Worm (Caenorhabditis elegans) whole organism, mixed stage, embryonic: ENCODE data around the gene glb-21.

Experiments used
- M03D4.4 ChIP-seq: sonication (generic microtip); optimal IDR thresholded peaks from 2 replicates; lab custom pipeline; 2017; ENCODE audit warnings: mild to moderate bottlenecking, missing genetic modification characterization, missing compliant biosample characterization
- bed-3 ChIP-seq: fragments of 200-800 bp; sonication (Bioruptor generic); optimal IDR thresholded peaks from 3 replicates; lab custom pipeline; 2018; ENCODE audit warnings: mild to moderate bottlenecking, missing genetic modification characterization, moderate library complexity, missing compliant biosample characterization
- blmp-1 ChIP-seq: fragments of 150-350 bp; optimal IDR thresholded peaks from 2 replicates; lab custom pipeline; 2014; ENCODE audit warnings: missing biosample characterization, missing genetic modification characterization
- ceh-39 ChIP-seq: fragments of 150-350 bp; optimal IDR thresholded peaks from 2 replicates; lab custom pipeline; 2014; ENCODE audit warnings: missing biosample characterization, missing genetic modification characterization
- ceh-43 ChIP-seq: fragments of 200-800 bp; sonication (Bioruptor generic); optimal IDR thresholded peaks from 2 replicates; lab custom pipeline; 2018; ENCODE audit warnings: mild to moderate bottlenecking, missing genetic modification characterization, moderate library complexity, missing compliant biosample characterization
- ceh-83 ChIP-seq: fragments of 200-800 bp; sonication (Bioruptor generic); optimal IDR thresholded peaks from 2 replicates; lab custom pipeline; 2018; ENCODE audit warnings: mild to moderate bottlenecking, missing genetic modification characterization, missing compliant biosample characterization
- ces-1 ChIP-seq: fragments of 150-350 bp; optimal IDR thresholded peaks from 2 replicates; lab custom pipeline; 2014; ENCODE audit warnings: missing biosample characterization, missing genetic modification reagents, missing genetic modification characterization
- cnd-1 ChIP-seq: fragments of 200-800 bp; sonication (Bioruptor generic); optimal IDR thresholded peaks from 2 replicates; lab custom pipeline; 2018; ENCODE audit warnings: mild to moderate bottlenecking, missing genetic modification characterization, missing compliant biosample characterization
- drap-1 ChIP-seq: fragments of 200-800 bp; sonication (Bioruptor generic); optimal IDR thresholded peaks from 3 replicates; lab custom pipeline; 2018; ENCODE audit warnings: mild to moderate bottlenecking, missing genetic modification characterization, missing compliant biosample characterization
- elt-1 ChIP-seq: sonication (generic microtip); optimal IDR thresholded peaks from 2 replicates; lab custom pipeline; 2017; ENCODE audit warnings: missing genetic modification characterization, mild to moderate bottlenecking, missing compliant biosample characterization, antibody characterized with exemption, moderate library complexity, borderline replicate concordance; ENCODE audit not compliant: insufficient read depth
- elt-3 ChIP-seq: fragments of 150-350 bp; optimal IDR thresholded peaks from 2 replicates; lab custom pipeline; 2014; ENCODE audit warnings: missing biosample characterization, missing genetic modification characterization
- flh-1 ChIP-seq: fragments of 200-800 bp; sonication (Bioruptor generic); optimal IDR thresholded peaks from 2 replicates; lab custom pipeline; 2018; ENCODE audit warnings: mild to moderate bottlenecking, missing genetic modification characterization, moderate library complexity, missing compliant biosample characterization
- ham-2 ChIP-seq: fragments of 200-800 bp; sonication (Bioruptor generic); optimal IDR thresholded peaks from 2 replicates; lab custom pipeline; 2018; ENCODE audit warnings: mild to moderate bottlenecking, missing genetic modification characterization, missing compliant biosample characterization
- hlh-1 ChIP-seq: fragments of 150-350 bp; optimal IDR thresholded peaks from 2 replicates; lab custom pipeline; 2014; ENCODE audit warnings: missing biosample characterization, missing genetic modification reagents, missing genetic modification characterization
- lin-13 ChIP-seq: fragments of 150-350 bp; optimal IDR thresholded peaks from 2 replicates; lab custom pipeline; 2014; ENCODE audit warnings: missing biosample characterization, missing genetic modification characterization
- lin-32 ChIP-seq: fragments of 200-800 bp; sonication (Bioruptor generic); optimal IDR thresholded peaks from 2 replicates; lab custom pipeline; 2018; ENCODE audit warnings: mild to moderate bottlenecking, missing genetic modification characterization, missing compliant biosample characterization
- lsy-2 ChIP-seq: fragments of 150-350 bp; optimal IDR thresholded peaks from 2 replicates; lab custom pipeline; 2014; ENCODE audit warnings: missing biosample characterization, missing genetic modification characterization
- mab-5 ChIP-seq: fragments of 150-350 bp; optimal IDR thresholded peaks from 2 replicates; lab custom pipeline; 2014; ENCODE audit warnings: missing biosample characterization, missing genetic modification characterization
- mep-1 ChIP-seq: fragments of 150-350 bp; optimal IDR thresholded peaks from 2 replicates; lab custom pipeline; 2017; ENCODE audit warnings: missing biosample characterization, missing genetic modification reagents, missing genetic modification characterization, inconsistent platforms
- mls-2 ChIP-seq: sonication (generic microtip); optimal IDR thresholded peaks from 2 replicates; lab custom pipeline; 2016; ENCODE audit warnings: mild to moderate bottlenecking, missing genetic modification characterization, moderate library complexity, missing compliant biosample characterization
- nhr-12 ChIP-seq: fragments of 150-350 bp; optimal IDR thresholded peaks from 2 replicates; lab custom pipeline; 2014; ENCODE audit warnings: missing biosample characterization, missing genetic modification characterization
- nhr-2 ChIP-seq: fragments of 150-350 bp; optimal IDR thresholded peaks from 2 replicates; lab custom pipeline; 2014; ENCODE audit warnings: missing biosample characterization, missing genetic modification characterization
- nhr-237 ChIP-seq: fragments of 150-350 bp; optimal IDR thresholded peaks from 2 replicates; lab custom pipeline; 2014; ENCODE audit warnings: missing biosample characterization, missing genetic modification characterization
- nhr-28 ChIP-seq: fragments of 150-350 bp; optimal IDR thresholded peaks from 2 replicates; lab custom pipeline; 2014; ENCODE audit warnings: missing biosample characterization, missing genetic modification characterization
- nhr-76 ChIP-seq: sonication (generic microtip); optimal IDR thresholded peaks from 2 replicates; lab custom pipeline; 2017; ENCODE audit warnings: missing biosample characterization, missing genetic modification characterization
- pha-4 ChIP-seq: fragments of 150-350 bp; optimal IDR thresholded peaks from 2 replicates; lab custom pipeline; 2018; ENCODE audit warnings: missing biosample characterization, missing genetic modification reagents, missing genetic modification characterization
- sem-2 ChIP-seq: fragments of 200-800 bp; sonication (Bioruptor generic); optimal IDR thresholded peaks from 2 replicates; lab custom pipeline; 2018; ENCODE audit warnings: mild to moderate bottlenecking, missing genetic modification characterization, missing compliant biosample characterization
- snpc-4 ChIP-seq: fragments of 150-350 bp; optimal IDR thresholded peaks from 2 replicates; lab custom pipeline; 2014; ENCODE audit warnings: missing biosample characterization, missing genetic modification characterization
- sptf-1 ChIP-seq: sonication (generic microtip); optimal IDR thresholded peaks from 2 replicates; lab custom pipeline; 2017; ENCODE audit warnings: mild to moderate bottlenecking, missing genetic modification characterization, moderate library complexity, missing compliant biosample characterization
- tbx-8 ChIP-seq: fragments of 200-800 bp; sonication (Bioruptor generic); optimal IDR thresholded peaks from 2 replicates; lab custom pipeline; 2018; ENCODE audit warnings: mild to moderate bottlenecking, missing genetic modification characterization, moderate library complexity, missing compliant biosample characterization
- unc-120 ChIP-seq: sonication (generic microtip); optimal IDR thresholded peaks from 2 replicates; lab custom pipeline; 2017; ENCODE audit warnings: missing genetic modification characterization, missing compliant biosample characterization; ENCODE audit not compliant: poor library complexity, severe bottlenecking
- unc-39 ChIP-seq: fragments of 150-350 bp; optimal IDR thresholded peaks from 2 replicates; lab custom pipeline; 2014; ENCODE audit warnings: missing biosample characterization, missing genetic modification characterization
- unc-62 ChIP-seq: fragments of 150-350 bp; optimal IDR thresholded peaks from 2 replicates; lab custom pipeline; 2014; ENCODE audit warnings: missing biosample characterization, missing genetic modification reagents, missing genetic modification characterization
- zip-8 ChIP-seq: fragments of 150-350 bp; optimal IDR thresholded peaks from 2 replicates; lab custom pipeline; 2014; ENCODE audit warnings: missing biosample characterization, missing genetic modification characterization
- ztf-11 ChIP-seq: fragments of 150-350 bp; optimal IDR thresholded peaks from 2 replicates; lab custom pipeline; 2014; ENCODE audit warnings: missing biosample characterization, missing genetic modification characterization

Gene glb-21

DNA sequence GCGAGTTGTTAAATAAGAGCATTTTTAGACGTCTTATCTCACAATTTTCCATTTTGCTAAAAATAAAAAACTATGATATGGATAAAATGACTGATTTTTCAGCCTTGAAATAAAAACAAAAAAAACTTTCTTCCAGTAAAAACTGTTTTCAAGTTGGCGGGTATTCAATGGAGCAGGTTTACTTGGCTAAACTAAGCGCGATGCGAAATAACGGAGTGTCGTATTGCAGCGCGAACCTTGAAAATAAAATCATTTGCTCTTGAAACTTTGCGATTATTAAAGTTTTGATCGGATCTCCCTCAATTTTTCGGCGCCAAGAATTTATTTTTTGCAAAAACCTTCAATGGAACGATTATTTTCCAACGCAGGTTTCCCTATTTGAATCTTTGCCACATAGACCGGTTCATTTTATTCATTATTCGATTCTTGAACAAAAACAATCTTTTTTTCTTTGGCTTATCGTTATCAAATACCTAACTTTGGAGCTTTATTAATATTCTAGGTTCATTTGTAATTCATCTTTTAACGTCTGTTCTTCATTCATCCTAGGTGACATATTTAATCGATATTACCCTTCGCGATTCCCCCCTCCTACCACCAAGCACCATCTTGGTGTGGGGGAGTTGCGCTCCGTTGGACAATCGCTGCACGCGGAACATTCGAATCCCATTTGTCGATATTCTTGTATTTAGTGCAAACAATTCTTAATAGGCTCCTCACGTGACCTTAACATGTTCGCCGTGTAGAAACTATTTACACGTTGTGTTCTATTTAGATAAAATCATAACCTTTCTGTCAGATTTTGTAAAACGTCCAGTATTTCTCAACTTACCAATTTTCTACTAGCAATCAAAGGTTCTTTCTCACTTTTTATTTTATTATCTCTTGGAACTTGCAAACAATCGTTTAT lies 23.2 kb upstream of the glb-21 start, which contains the start of the genes orc-5 and cyb-1:
Gene orc-5 (minus strand): TSS at position 62 of the 910 bp plus-strand sequence.
Gene cyb-1 (plus strand): TSS at position 690 of the 910 bp plus-strand sequence.
- TF ChIP-seq unc-39 (tag; lab: Kevin White, UChicago): no peak
- TF ChIP-seq sptf-1 (tag; lab: Kevin White, UChicago): peak; percentile 42
- no peak for TF ChIP-seq cnd-1 (tag; lab: Kevin White, UChicago)
- TF ChIP-seq nhr-12 (tag; lab: Kevin White, UChicago): no peak
- TF ChIP-seq M03D4.4 (tag; lab: Kevin White, UChicago): no peak
- TF ChIP-seq ceh-83: peak; percentile 7
- no peak for TF ChIP-seq ceh-43
- TF ChIP-seq hlh-1 (tag; lab: Kevin White, UChicago): peak; percentile 39
- no peak for TF ChIP-seq zip-8 (tag; lab: Kevin White, UChicago)
- peak; percentile 47 for TF ChIP-seq lsy-2 (tag; lab: Kevin White, UChicago)
- peak; percentile 57 for TF ChIP-seq nhr-237
- TF ChIP-seq mls-2 (tag; lab: Kevin White, UChicago): no peak
- no peak for TF ChIP-seq ztf-11 (tag; lab: Kevin White, UChicago)
- no peak for TF ChIP-seq drap-1 (GFP tag; lab: Kevin White, UChicago)
- no peak for TF ChIP-seq ham-2 (GFP tag; lab: Kevin White, UChicago)
- no peak for TF ChIP-seq blmp-1 (tag; lab: Kevin White, UChicago)
- no peak for TF ChIP-seq unc-120 (tag; lab: Kevin White, UChicago)
- TF ChIP-seq lin-13 (tag; lab: Kevin White, UChicago): peak; percentile 40
- peak; percentile 55 for TF ChIP-seq ces-1
- TF ChIP-seq sem-2 (GFP tag; lab: Kevin White, UChicago): no peak
- no peak for TF ChIP-seq nhr-76 (tag; lab: Kevin White, UChicago)
- TF ChIP-seq snpc-4 (tag; lab: Kevin White, UChicago): no peak
- TF ChIP-seq flh-1 (GFP tag; lab: Kevin White, UChicago): no peak
- TF ChIP-seq elt-3: no peak
- peak; percentile 71 for TF ChIP-seq mep-1 (tag; lab: Kevin White, UChicago)
- TF ChIP-seq nhr-28 (tag; lab: Kevin White, UChicago): no peak
- TF ChIP-seq bed-3: no peak
- no peak for TF ChIP-seq unc-62
- TF ChIP-seq mab-5: peak; percentile 24
- no peak for TF ChIP-seq elt-1
- no peak for TF ChIP-seq ceh-39 (tag; lab: Kevin White, UChicago)
- TF ChIP-seq nhr-2 (tag; lab: Kevin White, UChicago): no peak
- TF ChIP-seq tbx-8 (GFP tag; lab: Kevin White, UChicago): no peak
- TF ChIP-seq pha-4: peak; percentile 54
- TF ChIP-seq lin-32 (GFP tag; lab: Kevin White, UChicago): no peak

DNA sequence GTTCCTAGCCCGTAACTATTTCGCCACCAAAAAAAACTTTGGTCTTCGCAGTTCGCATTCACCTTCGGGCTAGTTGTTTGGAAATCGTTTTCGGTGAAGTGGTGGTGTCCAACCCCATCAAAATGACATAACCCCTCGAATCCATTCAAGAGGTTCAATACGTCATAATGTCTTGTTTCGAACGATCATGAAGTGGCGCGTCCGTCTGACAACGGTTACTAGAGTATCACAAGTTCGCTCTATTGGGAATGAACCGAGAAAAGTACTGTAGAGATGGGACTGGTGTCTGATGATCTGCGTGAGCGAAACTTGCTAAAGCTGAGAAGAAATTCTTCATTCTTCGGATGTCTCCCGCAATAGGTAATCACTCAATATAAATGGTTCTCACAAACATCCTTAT lies 16.1 kb upstream of the glb-21 start, which contains the start of gene ZC168.2:
Gene ZC168.2 (plus strand): TSS at position 301 of the 400 bp plus-strand sequence.
- TF ChIP-seq nhr-12 (tag; lab: Kevin White, UChicago): no peak
- peak; percentile 7 for TF ChIP-seq nhr-2 (tag; lab: Kevin White, UChicago)

DNA sequence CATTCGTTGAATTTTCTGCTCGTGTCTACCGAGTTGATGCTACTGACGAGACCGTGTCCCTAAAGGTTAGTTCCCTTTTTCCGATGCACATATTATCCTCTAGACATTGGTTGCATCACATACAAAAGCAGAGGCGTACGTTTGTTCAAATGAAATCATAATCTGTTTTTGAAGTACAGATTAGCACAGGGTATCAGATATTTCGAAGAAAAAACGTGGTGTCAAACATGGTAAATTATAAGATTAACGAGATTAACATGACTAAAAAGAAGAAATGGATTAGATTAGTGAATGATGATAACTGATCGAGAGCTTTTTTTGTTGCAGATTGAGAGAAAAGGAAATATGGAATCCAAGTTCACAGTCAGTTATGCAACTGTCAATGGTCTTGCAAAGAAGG lies 7.3 kb upstream of the glb-21 start:
- TF ChIP-seq elt-1 (no peak), lsy-2 (tag; lab: Kevin White, UChicago) (no peak), nhr-28 (tag; lab: Kevin White, UChicago) (no peak), unc-39 (tag; lab: Kevin White, UChicago) (no peak), unc-62 (no peak)
